Worm (Caenorhabditis elegans) whole organism, L4/young adult: ENCODE measurements around the gene T07C4.12.
A peak's percentile ranks its signal among the peaks of the same experiment; 100 is the strongest.

Experiments used
- W03F9.2 ChIP-seq: fragments of 150-350 bp; optimal IDR thresholded peaks from 2 replicates; lab custom pipeline; 2014; ENCODE audit warnings: missing biosample characterization, missing genetic modification characterization
- dao-5 ChIP-seq: sonication (generic microtip); optimal IDR thresholded peaks from 2 replicates; lab custom pipeline; 2016; ENCODE audit warnings: missing genotype, missing genetic modification characterization, moderate library complexity, missing compliant biosample characterization
- him-1 ChIP-seq: sonication (generic microtip); optimal IDR thresholded peaks from 2 replicates; lab custom pipeline; 2016; ENCODE audit warnings: missing genotype, missing genetic modification reagents, missing genetic modification characterization, missing compliant biosample characterization

T07C4.12 gene

DNA sequence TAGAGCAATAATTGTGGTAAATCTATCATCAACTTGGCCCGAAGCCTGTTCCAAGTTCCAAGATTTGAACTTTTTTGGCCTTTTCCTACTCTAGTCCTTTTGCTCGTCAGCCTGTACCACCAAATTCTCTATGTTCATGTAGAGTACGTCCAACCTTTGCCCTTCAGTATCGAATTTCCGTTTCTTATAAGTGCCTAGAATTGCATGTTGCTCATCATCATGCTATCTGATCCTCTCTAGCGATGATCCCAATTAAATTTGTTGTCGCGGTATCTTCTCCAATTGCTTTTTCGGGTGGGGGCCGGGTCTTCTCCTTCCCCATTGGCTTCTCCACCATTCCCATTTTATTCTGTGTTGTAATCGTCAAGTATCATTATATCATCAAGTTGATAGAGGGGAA is 38.5 kb downstream of the T07C4.12 start:
- TF ChIP-seq W03F9.2 (tag; lab: Kevin White, UChicago) (no peak), dao-5 (tag; lab: Kevin White, UChicago) (no peak), him-1 (tag; lab: Kevin White, UChicago) (no peak)

- TF ChIP-seq him-1 (tag; lab: Kevin White, UChicago) (no peak), W03F9.2 (tag; lab: Kevin White, UChicago) (no peak), dao-5 (tag; lab: Kevin White, UChicago) (no peak)
Observed at ce11 chrIII:10293362-10293761, 39.1 kb downstream of the T07C4.12 start.

DNA sequence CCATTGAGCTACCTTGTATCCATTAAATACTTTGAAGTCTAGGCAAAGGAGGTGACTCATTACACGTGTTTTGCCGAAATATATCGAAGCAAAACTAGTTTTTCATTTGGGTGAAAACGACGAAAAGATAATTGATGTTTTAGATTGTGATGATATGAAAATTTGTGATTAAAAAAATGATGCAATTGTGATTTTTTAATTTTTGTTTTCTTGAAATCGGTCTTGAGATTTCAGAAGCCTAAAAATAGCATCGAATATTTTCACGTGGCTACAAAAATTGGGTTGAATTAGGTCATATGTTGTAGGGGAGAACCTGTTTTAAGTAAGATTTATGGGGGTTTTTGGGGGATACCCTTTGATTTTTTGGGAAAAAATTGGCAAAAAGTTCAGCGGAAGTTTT is 41.9 kb downstream of the T07C4.12 start:
- TF ChIP-seq dao-5 (tag; lab: Kevin White, UChicago) (no peak), him-1 (tag; lab: Kevin White, UChicago) (no peak), W03F9.2 (tag; lab: Kevin White, UChicago) (no peak)

DNA sequence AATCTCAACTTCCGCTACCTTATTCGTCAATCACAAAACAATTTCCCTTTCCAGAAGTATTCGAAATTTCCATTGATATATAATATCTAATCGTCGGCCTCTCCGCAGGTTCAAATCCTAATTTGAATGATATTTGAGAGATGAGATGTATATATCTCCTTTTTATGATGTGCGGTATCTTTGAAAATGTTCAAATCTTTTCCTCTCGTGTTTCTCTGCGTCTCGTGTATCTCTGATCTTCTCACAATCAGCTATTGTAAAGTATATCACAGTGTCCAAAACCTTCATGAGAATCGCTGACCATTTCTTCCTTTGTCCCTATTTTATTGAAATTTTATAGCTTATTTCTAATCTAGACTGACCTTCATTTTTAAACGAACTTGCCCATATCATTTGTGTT is 42.7 kb downstream of the T07C4.12 start:
- TF ChIP-seq W03F9.2 (tag; lab: Kevin White, UChicago) (no peak), dao-5 (tag; lab: Kevin White, UChicago) (no peak), him-1 (tag; lab: Kevin White, UChicago) (no peak)

ce11 chrIII:10285623-10286022 is 46.8 kb downstream of the T07C4.12 start, which contains the start of gene K10G9.2:
TSS of gene K10G9.2 (plus strand) at chrIII:10285923.
- no peak for TF ChIP-seq him-1 (tag; lab: Kevin White, UChicago)
- no peak for TF ChIP-seq W03F9.2 (tag; lab: Kevin White, UChicago)
- no peak for TF ChIP-seq dao-5 (tag; lab: Kevin White, UChicago)

- TF ChIP-seq him-1 (tag; lab: Kevin White, UChicago) (peak; percentile 78), W03F9.2 (tag; lab: Kevin White, UChicago) (no peak)
Observed at ce11 chrIII:10284214-10284613, 48.2 kb downstream of the T07C4.12 start.
